Worm (Caenorhabditis elegans) whole organism, young adult: ENCODE data around the gene clc-11.

Source experiments
- C17E4.6 ChIP-seq: fragments of 200-800 bp; sonication (Bioruptor generic); IDR thresholded peaks from 2 replicates; pipeline ENCODE4 v1.3.6; 2022; ENCODE audit warnings: missing genetic modification reagents, missing genetic modification characterization, missing compliant biosample characterization
- F33H1.4 ChIP-seq: fragments of 200-800 bp; sonication (Bioruptor generic); IDR thresholded peaks from 2 replicates; pipeline ENCODE4 v1.3.6; 2022; ENCODE audit warnings: missing genetic modification reagents, missing genetic modification characterization, missing compliant biosample characterization
- F52B5.7 ChIP-seq: sonication (generic microtip); optimal IDR thresholded peaks from 2 replicates; lab custom pipeline; 2016; ENCODE audit warnings: mild to moderate bottlenecking, missing genetic modification characterization, missing compliant biosample characterization
- Y53G8AR.9 ChIP-seq: fragments of 200-800 bp; sonication (Bioruptor generic); conservative IDR thresholded peaks from 2 replicates; pipeline ENCODE4 v1.3.6; 2022; ENCODE audit warnings: missing genetic modification reagents, missing genetic modification characterization, missing compliant biosample characterization
- cebp-2 ChIP-seq: fragments of 200-800 bp; sonication (Bioruptor generic); IDR thresholded peaks from 2 replicates; pipeline ENCODE4 v1.3.6; 2022; ENCODE audit warnings: missing genetic modification characterization, missing compliant biosample characterization
- die-1 ChIP-seq: sonication (generic microtip); optimal IDR thresholded peaks from 2 replicates; lab custom pipeline; 2016; ENCODE audit warnings: missing genotype, mild to moderate bottlenecking, missing genetic modification characterization, missing compliant biosample characterization
- ekl-4 ChIP-seq: fragments of 200-800 bp; sonication (Bioruptor generic); IDR thresholded peaks from 2 replicates; pipeline ENCODE4 v1.3.6; 2022; ENCODE audit warnings: missing genetic modification reagents, missing genetic modification characterization, missing compliant biosample characterization
- ets-4 ChIP-seq: fragments of 200-800 bp; sonication (Bioruptor generic); optimal IDR thresholded peaks from 2 replicates; lab custom pipeline; 2018; ENCODE audit warnings: mild to moderate bottlenecking, missing genetic modification characterization, missing compliant biosample characterization
- let-526 ChIP-seq: fragments of 200-800 bp; sonication (Bioruptor generic); IDR thresholded peaks from 2 replicates; pipeline ENCODE4 v1.3.6; 2022; ENCODE audit warnings: missing genetic modification reagents, missing genetic modification characterization, missing compliant biosample characterization
- rcor-1 ChIP-seq: fragments of 200-800 bp; sonication (Bioruptor generic); IDR thresholded peaks from 2 replicates; pipeline ENCODE4 v1.3.6; 2022; ENCODE audit warnings: missing genetic modification reagents, missing genetic modification characterization, missing compliant biosample characterization
- unc-62 ChIP-seq: fragments of 150-350 bp; optimal IDR thresholded peaks from 2 replicates; lab custom pipeline; 2014; ENCODE audit warnings: missing biosample characterization, missing genetic modification reagents, missing genetic modification characterization
- zfh-2 ChIP-seq: fragments of 200-800 bp; sonication (Bioruptor generic); conservative IDR thresholded peaks from 2 replicates; pipeline ENCODE4 v1.3.6; 2022; ENCODE audit warnings: missing genetic modification reagents, missing genetic modification characterization, missing compliant biosample characterization

ce11 chrV:16120499-16120898 lies 18.9 kb downstream of the clc-11 start:
- TF ChIP-seq zfh-2 (GFP tag; lab: Robert Waterston, UW) (no peak), unc-62 (GFP tag; lab: Kevin White, UChicago) (no peak), ekl-4 (GFP tag; lab: Robert Waterston, UW) (no peak), F33H1.4 (no peak), Y53G8AR.9 (no peak), ets-4 (GFP tag; lab: Kevin White, UChicago) (no peak), F52B5.7 (tag; lab: Kevin White, UChicago) (no peak), let-526 (GFP tag; lab: Robert Waterston, UW) (no peak), C17E4.6 (no peak), die-1 (tag; lab: Kevin White, UChicago) (no peak), cebp-2 (no peak), rcor-1 (GFP tag; lab: Robert Waterston, UW) (no peak)
